Worm (Caenorhabditis elegans): Measurements from ENCODE around the gene srh-74.

The srh-74 gene

DNA sequence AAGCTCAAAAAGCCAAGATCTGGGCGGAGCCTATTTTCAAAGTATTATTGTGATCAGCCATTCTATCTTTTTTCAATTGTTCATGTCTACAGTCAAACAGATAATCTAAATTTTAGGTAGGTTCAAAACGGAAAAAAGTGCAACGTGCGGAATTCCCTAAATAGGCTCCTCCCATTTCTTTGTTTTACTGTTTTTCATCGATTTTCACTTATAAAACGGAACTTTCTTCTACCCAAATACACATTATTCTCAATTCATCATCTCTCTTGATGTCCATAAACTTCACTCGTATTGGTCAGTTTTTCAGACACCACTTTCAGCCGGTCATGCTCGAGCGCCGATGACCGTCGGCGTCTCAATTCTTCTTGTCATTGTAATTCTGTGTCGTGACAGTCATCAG, 49.8 kb downstream of the srh-74 start, which contains the start of gene F53B7.7:
Gene F53B7.7 (plus strand): TSS at position 301 of the 400 bp plus-strand sequence.
- no peak for TF ChIP-seq fkh-6 (tag; optimal IDR thresholded peaks at IDR 0.05)
- no peak for TF ChIP-seq dmd-4 (tag; optimal IDR thresholded peaks at IDR 0.05; ENCODE audit: borderline replicate concordance)
- TF ChIP-seq mec-3 (tag; optimal IDR thresholded peaks at IDR 0.05; ENCODE audit: borderline replicate concordance) = no peak

Data from whole organism, late embryonic.